Worm (Caenorhabditis elegans) whole organism, L3 larva: ENCODE results near the gene W04H10.5.

Experiments used
- R02D3.7 ChIP-seq: fragments of 150-350 bp; optimal IDR thresholded peaks from 2 replicates; lab custom pipeline; 2014; ENCODE audit warnings: missing biosample characterization, missing genetic modification characterization
- ZK546.5 ChIP-seq: sonication (generic microtip); optimal IDR thresholded peaks from 2 replicates; lab custom pipeline; 2017; ENCODE audit warnings: missing biosample characterization, missing genetic modification characterization
- aly-2 ChIP-seq: fragments of 150-350 bp; optimal IDR thresholded peaks from 2 replicates; lab custom pipeline; 2014; ENCODE audit warnings: missing biosample characterization, missing genetic modification characterization
- ama-1 ChIP-seq: fragments of 150-350 bp; optimal IDR thresholded peaks from 2 replicates; lab custom pipeline; 2018
- ceh-16 ChIP-seq: sonication (generic microtip); optimal IDR thresholded peaks from 2 replicates; lab custom pipeline; 2017; ENCODE audit warnings: missing biosample characterization, missing genetic modification characterization
- ceh-28 ChIP-seq: fragments of 150-350 bp; optimal IDR thresholded peaks from 2 replicates; lab custom pipeline; 2014; ENCODE audit warnings: missing biosample characterization, missing genetic modification reagents, missing genetic modification characterization
- ceh-82 ChIP-seq: fragments of 150-350 bp; optimal IDR thresholded peaks from 2 replicates; lab custom pipeline; 2014; ENCODE audit warnings: missing biosample characterization, missing genetic modification characterization
- daf-12 ChIP-seq: fragments of 150-350 bp; optimal IDR thresholded peaks from 2 replicates; lab custom pipeline; 2014; ENCODE audit warnings: missing biosample characterization, missing genetic modification reagents, missing genetic modification characterization
- egl-27 ChIP-seq: sonication (generic microtip); optimal IDR thresholded peaks from 4 replicates; lab custom pipeline; 2017; ENCODE audit warnings: missing biosample characterization, missing genetic modification reagents, missing genetic modification characterization
- egl-5 ChIP-seq: fragments of 150-350 bp; optimal IDR thresholded peaks from 2 replicates; lab custom pipeline; 2017; ENCODE audit warnings: missing biosample characterization, missing genetic modification reagents, missing genetic modification characterization, inconsistent platforms
- elt-1 ChIP-seq: fragments of 150-350 bp; optimal IDR thresholded peaks from 2 replicates; lab custom pipeline; 2014; ENCODE audit warnings: missing biosample characterization, missing genetic modification characterization
- elt-2 ChIP-seq: sonication (generic microtip); optimal IDR thresholded peaks from 2 replicates; lab custom pipeline; 2016; ENCODE audit warnings: missing genetic modification reagents, mild to moderate bottlenecking, missing genetic modification characterization, missing compliant biosample characterization
- elt-3 ChIP-seq, 3 experiments: fragments of 150-350 bp in 1 of 3; sonication (generic microtip) in 2 of 3; optimal IDR thresholded peaks; 2 replicates in 2 of 3; 4 replicates in 1 of 3; lab custom pipeline; 2014 to 2017; ENCODE audit warnings: missing biosample characterization in 3 of 3, missing genetic modification characterization in 3 of 3
- fkh-10 ChIP-seq: sonication (generic microtip); optimal IDR thresholded peaks from 2 replicates; lab custom pipeline; 2017; ENCODE audit warnings: missing biosample characterization, missing genetic modification reagents, missing genetic modification characterization
- fkh-2 ChIP-seq: fragments of 150-350 bp; optimal IDR thresholded peaks from 2 replicates; lab custom pipeline; 2014; ENCODE audit warnings: missing biosample characterization, missing genetic modification reagents, missing genetic modification characterization
- fos-1 ChIP-seq: fragments of 150-350 bp; optimal IDR thresholded peaks from 2 replicates; lab custom pipeline; 2014; ENCODE audit warnings: missing biosample characterization, missing genetic modification characterization
- hmg-11 ChIP-seq: sonication (generic microtip); optimal IDR thresholded peaks from 2 replicates; lab custom pipeline; 2016; ENCODE audit warnings: missing genetic modification characterization, missing compliant biosample characterization
- jun-1 ChIP-seq: fragments of 150-350 bp; optimal IDR thresholded peaks from 2 replicates; lab custom pipeline; 2014; ENCODE audit warnings: missing biosample characterization, missing genetic modification reagents, missing genetic modification characterization
- lin-15B ChIP-seq: fragments of 150-350 bp; optimal IDR thresholded peaks from 2 replicates; lab custom pipeline; 2014; ENCODE audit warnings: missing biosample characterization, missing genetic modification characterization
- lin-39 ChIP-seq: fragments of 150-350 bp; optimal IDR thresholded peaks from 2 replicates; lab custom pipeline; 2018; ENCODE audit warnings: missing biosample characterization, missing genetic modification reagents, missing genetic modification characterization
- lsy-12 ChIP-seq: sonication (generic microtip); optimal IDR thresholded peaks from 2 replicates; lab custom pipeline; 2016; ENCODE audit warnings: mild to moderate bottlenecking, missing genetic modification characterization, missing compliant biosample characterization
- mml-1 ChIP-seq: fragments of 150-350 bp; sonication (generic microtip); optimal IDR thresholded peaks from 3 replicates; lab custom pipeline; 2014; ENCODE audit warnings: missing biosample characterization, missing genetic modification characterization
- nfya-1 ChIP-seq: sonication (generic microtip); optimal IDR thresholded peaks from 2 replicates; lab custom pipeline; 2017; ENCODE audit warnings: missing genetic modification characterization, mild to moderate bottlenecking, missing compliant biosample characterization, antibody characterized with exemption, moderate library complexity; ENCODE audit not compliant: insufficient read depth
- nhr-11 ChIP-seq: fragments of 150-350 bp; optimal IDR thresholded peaks from 2 replicates; lab custom pipeline; 2014; ENCODE audit warnings: missing biosample characterization, missing genetic modification characterization
- nhr-23 ChIP-seq: fragments of 150-350 bp; optimal IDR thresholded peaks from 2 replicates; lab custom pipeline; 2014; ENCODE audit warnings: missing biosample characterization, missing genetic modification reagents, missing genetic modification characterization
- nhr-237 ChIP-seq: fragments of 150-350 bp; optimal IDR thresholded peaks from 2 replicates; lab custom pipeline; 2014; ENCODE audit warnings: missing biosample characterization, missing genetic modification characterization
- nhr-25 ChIP-seq: sonication (generic microtip); optimal IDR thresholded peaks from 2 replicates; lab custom pipeline; 2017; ENCODE audit warnings: missing biosample characterization, missing genetic modification characterization
- nhr-28 ChIP-seq: fragments of 150-350 bp; optimal IDR thresholded peaks from 2 replicates; lab custom pipeline; 2014; ENCODE audit warnings: missing biosample characterization, missing genetic modification characterization
- nhr-67 ChIP-seq: fragments of 150-350 bp; optimal IDR thresholded peaks from 2 replicates; lab custom pipeline; 2014; ENCODE audit warnings: missing biosample characterization, missing genetic modification characterization
- nhr-76 ChIP-seq: fragments of 150-350 bp; sonication (generic microtip); optimal IDR thresholded peaks from 5 replicates; lab custom pipeline; 2014; ENCODE audit warnings: missing biosample characterization, missing genetic modification characterization
- nhr-77 ChIP-seq: fragments of 150-350 bp; optimal IDR thresholded peaks from 2 replicates; lab custom pipeline; 2014; ENCODE audit warnings: missing biosample characterization, missing genetic modification characterization
- pha-4 ChIP-seq: fragments of 150-350 bp; optimal IDR thresholded peaks from 2 replicates; lab custom pipeline; 2014; ENCODE audit warnings: missing biosample characterization, missing genetic modification reagents, missing genetic modification characterization
- pqm-1 ChIP-seq: fragments of 150-350 bp; optimal IDR thresholded peaks from 2 replicates; lab custom pipeline; 2017; ENCODE audit warnings: missing biosample characterization, missing genetic modification characterization, inconsistent platforms
- sea-2 ChIP-seq: fragments of 150-350 bp; sonication (generic microtip); optimal IDR thresholded peaks from 4 replicates; lab custom pipeline; 2014; ENCODE audit warnings: missing biosample characterization, missing genetic modification reagents, missing genetic modification characterization
- skn-1 ChIP-seq: fragments of 150-350 bp; optimal IDR thresholded peaks from 2 replicates; lab custom pipeline; 2014; ENCODE audit warnings: missing biosample characterization, missing genetic modification characterization
- snpc-4 ChIP-seq: fragments of 150-350 bp; optimal IDR thresholded peaks from 2 replicates; lab custom pipeline; 2014; ENCODE audit warnings: missing biosample characterization, missing genetic modification characterization
- tbx-2 ChIP-seq: sonication (generic microtip); optimal IDR thresholded peaks from 2 replicates; lab custom pipeline; 2016; ENCODE audit warnings: mild to moderate bottlenecking, missing genetic modification characterization, missing compliant biosample characterization
- unc-39 ChIP-seq: sonication (generic microtip); optimal IDR thresholded peaks from 4 replicates; lab custom pipeline; 2017; ENCODE audit warnings: missing biosample characterization, missing genetic modification characterization
- zag-1 ChIP-seq: fragments of 150-350 bp; optimal IDR thresholded peaks from 2 replicates; lab custom pipeline; 2014; ENCODE audit warnings: missing biosample characterization, missing genetic modification characterization
- ztf-11 ChIP-seq: fragments of 150-350 bp; optimal IDR thresholded peaks from 2 replicates; lab custom pipeline; 2014; ENCODE audit warnings: missing biosample characterization, missing genetic modification characterization
- ztf-4 ChIP-seq: fragments of 150-350 bp; optimal IDR thresholded peaks from 2 replicates; lab custom pipeline; 2014; ENCODE audit warnings: missing biosample characterization, missing genetic modification characterization

The W04H10.5 gene

DNA sequence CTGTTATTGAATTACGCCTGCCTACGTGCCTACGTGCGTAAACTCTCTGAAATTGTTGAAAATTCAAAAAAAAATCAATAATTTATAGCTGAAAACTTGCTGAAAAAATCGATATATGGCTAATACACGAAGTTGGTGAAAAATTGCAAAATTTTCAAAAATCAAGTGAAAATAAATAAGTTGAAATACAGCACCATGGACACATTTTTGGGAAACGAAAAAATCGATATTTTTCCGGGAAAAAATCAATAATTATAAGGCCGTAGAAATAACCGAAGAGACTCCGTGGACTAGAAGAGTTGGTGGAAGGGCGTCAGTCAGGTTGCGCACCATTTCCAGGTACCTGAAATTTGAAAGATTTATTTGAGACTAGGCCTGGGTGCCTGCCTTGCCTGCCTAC is 8.6 kb downstream of the W04H10.5 start:
- peak; percentile 84 for TF ChIP-seq ceh-28 (tag; lab: Kevin White, UChicago)
- TF ChIP-seq ceh-16 (tag; lab: Kevin White, UChicago) = no peak

DNA sequence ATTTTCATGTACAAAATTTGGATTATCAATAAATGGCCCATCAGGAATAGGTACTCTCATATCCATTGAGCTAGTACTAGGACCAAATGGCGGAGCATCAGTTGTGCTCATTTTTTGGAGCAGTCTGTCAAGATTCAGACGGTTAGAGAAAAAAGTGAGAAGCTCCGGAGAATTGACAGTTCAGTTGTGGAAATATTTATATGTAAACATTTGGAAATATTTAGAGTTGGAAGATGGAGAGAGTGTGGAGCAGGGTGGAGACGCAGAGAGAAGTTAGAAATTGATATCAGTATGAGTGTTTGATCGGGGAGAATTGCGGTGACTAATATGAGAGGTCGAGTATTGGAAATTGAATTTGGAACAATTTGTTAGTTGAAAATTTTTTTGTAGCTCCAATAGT is 15.0 kb downstream of the W04H10.5 start:
- no peak for TF ChIP-seq lin-39
- TF ChIP-seq nfya-1 = no peak
- no peak for TF ChIP-seq nhr-28
- TF ChIP-seq elt-3 (tag; optimal IDR thresholded peaks at IDR 0.05; lab: Kevin White, UChicago) = no peak
- peak; percentile 64 for TF ChIP-seq elt-2 (tag; lab: Kevin White, UChicago)
- no peak for TF ChIP-seq unc-39 (tag; lab: Kevin White, UChicago)
- no peak for TF ChIP-seq R02D3.7 (tag; lab: Kevin White, UChicago)
- peak; percentile 70 for TF ChIP-seq pqm-1
- TF ChIP-seq pha-4 (tag; lab: Kevin White, UChicago) = peak; percentile 63
- no peak for TF ChIP-seq mml-1
- TF ChIP-seq fos-1 (tag; lab: Kevin White, UChicago) = no peak

DNA sequence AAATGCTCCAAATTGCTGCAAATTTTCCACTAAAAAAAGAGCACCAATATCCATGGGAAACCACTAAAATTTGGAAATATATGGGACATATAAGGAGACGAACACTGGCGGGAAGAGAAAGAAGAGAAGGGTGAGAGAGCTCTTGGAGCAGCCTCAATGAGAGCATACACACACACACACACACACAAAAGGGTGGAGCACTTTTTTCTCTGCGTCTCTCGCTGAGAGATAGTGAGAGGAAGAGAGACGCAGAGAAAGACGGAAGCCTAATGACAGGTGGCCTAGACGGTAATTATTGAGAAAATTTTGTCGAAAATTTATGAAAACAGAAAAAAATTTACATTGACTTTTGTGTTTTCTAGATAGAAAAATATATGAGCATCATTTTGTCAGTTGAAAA is 16.3 kb downstream of the W04H10.5 start:
- TF ChIP-seq nhr-76 (no peak), elt-2 (tag; lab: Kevin White, UChicago) (peak; percentile 28), hmg-11 (tag; lab: Kevin White, UChicago) (peak; percentile 50), ama-1 (lab: Kevin White, UChicago) (no peak), nhr-11 (tag; lab: Kevin White, UChicago) (no peak), pha-4 (tag; lab: Kevin White, UChicago) (peak; percentile 60), egl-27 (tag; lab: Kevin White, UChicago) (no peak), lin-39 (peak; percentile 50), snpc-4 (no peak)

DNA sequence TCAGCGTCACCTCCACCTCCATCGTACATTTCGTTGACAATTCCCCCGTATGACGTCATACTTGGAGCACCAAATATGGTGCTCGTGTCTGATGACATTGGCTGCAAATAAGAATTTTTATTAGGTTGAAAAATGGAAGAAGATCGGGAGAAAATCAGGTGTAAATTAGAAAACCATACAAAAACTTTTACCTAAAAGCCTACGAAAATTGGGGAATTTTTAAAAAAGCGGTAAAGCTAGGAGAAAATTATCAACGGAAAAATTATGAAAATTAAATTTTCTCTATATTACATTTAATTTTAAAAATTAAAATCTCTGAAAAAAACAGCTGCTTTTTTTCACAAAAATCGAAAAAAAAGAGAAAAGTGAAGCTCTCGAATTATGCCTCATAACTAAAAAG is 18.3 kb downstream of the W04H10.5 start, which contains the start of gene T04B8.5:
Gene T04B8.5 (minus strand): TSS at position 101 of the 400 bp plus-strand sequence.
- TF ChIP-seq tbx-2 (tag; lab: Kevin White, UChicago) (no peak), ZK546.5 (tag; lab: Kevin White, UChicago) (no peak), pqm-1 (no peak), nhr-77 (tag; lab: Kevin White, UChicago) (no peak), elt-1 (tag; lab: Kevin White, UChicago) (no peak), jun-1 (no peak), ceh-16 (tag; lab: Kevin White, UChicago) (no peak), egl-5 (tag; lab: Kevin White, UChicago) (no peak), elt-3 (tag; optimal IDR thresholded peaks at IDR 0.05; lab: Kevin White, UChicago) (no peak), lsy-12 (tag; lab: Kevin White, UChicago) (no peak), elt-2 (tag; lab: Kevin White, UChicago) (no peak), zag-1 (no peak), snpc-4 (no peak), sea-2 (GFP tag; lab: Kevin White, UChicago) (no peak), ceh-28 (tag; lab: Kevin White, UChicago) (no peak), nhr-67 (no peak), ama-1 (lab: Kevin White, UChicago) (no peak), nhr-237 (tag; lab: Kevin White, UChicago) (no peak), lin-15B (tag; lab: Kevin White, UChicago) (no peak), fkh-2 (no peak)
- TF ChIP-seq, all 47 proteins: peak for 0

- no peak for TF ChIP-seq ztf-11 (tag; lab: Kevin White, UChicago)
- no peak for TF ChIP-seq nhr-11 (tag; lab: Kevin White, UChicago)
- TF ChIP-seq fkh-10 (GFP tag; lab: Kevin White, UChicago) = no peak
- TF ChIP-seq ceh-82 (tag; lab: Kevin White, UChicago) = no peak
- peak; percentile 86 for TF ChIP-seq hmg-11 (tag; lab: Kevin White, UChicago)
- TF ChIP-seq tbx-2 (tag; lab: Kevin White, UChicago) = no peak
- no peak for TF ChIP-seq egl-27 (tag; lab: Kevin White, UChicago)
- no peak for TF ChIP-seq daf-12
- no peak for TF ChIP-seq lin-15B (tag; lab: Kevin White, UChicago)
- TF ChIP-seq nfya-1 = peak; percentile 33
- TF ChIP-seq ceh-28 (tag; lab: Kevin White, UChicago) = no peak
- no peak for TF ChIP-seq fkh-2
- TF ChIP-seq ZK546.5 (tag; lab: Kevin White, UChicago) = no peak
- TF ChIP-seq elt-2 (tag; lab: Kevin White, UChicago) = no peak
- TF ChIP-seq pha-4 (tag; lab: Kevin White, UChicago) = peak; percentile 65
- TF ChIP-seq elt-3 (tag; optimal IDR thresholded peaks at IDR 0.05; lab: Kevin White, UChicago) = no peak
- no peak for TF ChIP-seq aly-2 (tag; lab: Kevin White, UChicago)
- TF ChIP-seq mml-1 = no peak
- TF ChIP-seq nhr-23 = peak; percentile 72
- TF ChIP-seq skn-1 (tag; lab: Kevin White, UChicago) = no peak
- TF ChIP-seq ceh-16 (tag; lab: Kevin White, UChicago) = no peak
- peak; percentile 8 for TF ChIP-seq jun-1
- no peak for TF ChIP-seq pqm-1
- no peak for TF ChIP-seq nhr-237 (tag; lab: Kevin White, UChicago)
- no peak for TF ChIP-seq ama-1 (lab: Kevin White, UChicago)
- no peak for TF ChIP-seq fos-1 (tag; lab: Kevin White, UChicago)
- TF ChIP-seq snpc-4 = no peak
- TF ChIP-seq ztf-4 (tag; lab: Kevin White, UChicago) = no peak
- peak; percentile 48 for TF ChIP-seq nhr-25 (tag; lab: Kevin White, UChicago)
- peak; percentile 41 for TF ChIP-seq lin-39
Measured at ce11 chrII:625926-626325, 19.8 kb downstream of the W04H10.5 start.
